Worm (Caenorhabditis elegans): Measurements from ENCODE around the gene nhr-84.

nhr-84 gene

ce11 chrV:15831586-15831985 is 47.8 kb downstream of the nhr-84 start, which contains the start of gene srbc-56:
TSS of gene srbc-56 (minus strand) at chrV:15831686.
- no peak for TF ChIP-seq tab-1 (GFP tag; IDR thresholded peaks at IDR 0.05)

ce11 chrV:15829907-15830306 is 49.5 kb downstream of the nhr-84 start, which contains the start of gene srbc-55:
TSS of gene srbc-55 (minus strand) at chrV:15830007.
- TF ChIP-seq T22C8.4 (GFP tag; IDR thresholded peaks at IDR 0.05): no peak
- TF ChIP-seq cog-1 (tag; optimal IDR thresholded peaks at IDR 0.05): no peak
- no peak for TF ChIP-seq ref-1 (GFP tag; conservative IDR thresholded peaks at IDR 0.05)
- no peak for TF ChIP-seq ztf-29 (GFP tag; IDR thresholded peaks at IDR 0.05)
- no peak for TF ChIP-seq ztf-23 (GFP tag; IDR thresholded peaks at IDR 0.05)
- TF ChIP-seq flt-1 (GFP tag; IDR thresholded peaks at IDR 0.05): no peak
- no peak for TF ChIP-seq klf-2 (GFP tag; conservative IDR thresholded peaks at IDR 0.05)
- no peak for TF ChIP-seq med-1 (GFP tag; optimal IDR thresholded peaks at IDR 0.05; ENCODE audit: insufficient read depth)
- no peak for TF ChIP-seq tab-1 (GFP tag; IDR thresholded peaks at IDR 0.05)

Measured in whole organism, midembryonic.